Fruit fly (Drosophila melanogaster): ENCODE results near the gene OdsH.

Gene OdsH

dm6 chrX:17826807-17827703 is 36.2 kb downstream of the OdsH start, which contains the start of gene Socs16D (continued):
- TF ChIP-seq hkb (optimal IDR thresholded peaks at IDR 0.05) (no peak), hkb (GFP tag; IDR thresholded peaks at IDR 0.05) (peak; percentile 17; the same call in 1 of the 2 replicates), PHDP (tag; optimal IDR thresholded peaks at IDR 0.05) (peak; percentile 17), repo (GFP tag; optimal IDR thresholded peaks at IDR 0.05) (no peak), so (GFP tag; IDR thresholded peaks at IDR 0.05) (peak; percentile 23; the same call in 1 of the 3 replicates), Camta (GFP tag; optimal IDR thresholded peaks at IDR 0.05) (peak; percentile 43), Doc3 (GFP tag; IDR thresholded peaks at IDR 0.05; ENCODE audit: partially characterized antibody) (peak; percentile 93), chm (GFP tag; IDR thresholded peaks at IDR 0.05) (no peak), Hmx (GFP tag; optimal IDR thresholded peaks at IDR 0.05) (no peak), Hey (tag; optimal IDR thresholded peaks at IDR 0.05) (no peak), Chrac-16 (GFP tag; optimal IDR thresholded peaks at IDR 0.05) (peak; percentile 20), CG17186 (GFP tag; optimal IDR thresholded peaks at IDR 0.05) (peak; percentile 31), toy (GFP tag; IDR thresholded peaks at IDR 0.05) (no peak), az2 (GFP tag; optimal IDR thresholded peaks at IDR 0.05) (no peak), CG16815 (GFP tag; optimal IDR thresholded peaks at IDR 0.05) (no peak), gfzf (GFP tag; optimal IDR thresholded peaks at IDR 0.05) (peak; percentile 43), en (GFP tag; optimal IDR thresholded peaks at IDR 0.05) (no peak), Stat92E (GFP tag; optimal IDR thresholded peaks at IDR 0.05) (no peak), Mrtf (GFP tag; IDR thresholded peaks at IDR 0.05) (no peak), CG6683 (GFP tag; optimal IDR thresholded peaks at IDR 0.05) (no peak), ttk (GFP tag; IDR thresholded peaks at IDR 0.05) (no peak), cas (GFP tag; IDR thresholded peaks at IDR 0.05) (no peak), Fer1 (GFP tag; optimal IDR thresholded peaks at IDR 0.05) (peak; percentile 44), CG12769 (tag; optimal IDR thresholded peaks at IDR 0.05) (peak; percentile 28), btn (GFP tag; optimal IDR thresholded peaks at IDR 0.05) (no peak), CG17359 (tag; optimal IDR thresholded peaks at IDR 0.05) (no peak), CG9437 (GFP tag; optimal IDR thresholded peaks at IDR 0.05) (no peak), scrt (GFP tag; optimal IDR thresholded peaks at IDR 0.05) (peak; percentile 25), fd96Cb (tag; optimal IDR thresholded peaks at IDR 0.05) (no peak), CG9932 (GFP tag; IDR thresholded peaks at IDR 0.05) (peak; percentile 83), CG6175 (GFP tag; IDR thresholded peaks at IDR 0.05) (0 out of 3 replicates have a peak, but pooled peaks have one; percentile 31), Mes4 (GFP tag; optimal IDR thresholded peaks at IDR 0.05) (no peak), CG34422 (GFP tag; IDR thresholded peaks at IDR 0.05) (no peak), MESR4 (GFP tag; optimal IDR thresholded peaks at IDR 0.05) (peak; percentile 92), wdn (GFP tag; IDR thresholded peaks at IDR 0.05) (no peak), CG11398 (GFP tag; optimal IDR thresholded peaks at IDR 0.05) (peak; percentile 8), Mad (GFP tag; optimal IDR thresholded peaks at IDR 0.05) (peak; percentile 32), caup (GFP tag; optimal IDR thresholded peaks at IDR 0.05; ENCODE audit: severe bottlenecking) (peak; percentile 12), gsb-n (tag; optimal IDR thresholded peaks at IDR 0.05) (no peak), trh (GFP tag; optimal IDR thresholded peaks at IDR 0.05) (no peak), CG18764 (GFP tag; optimal IDR thresholded peaks at IDR 0.05) (no peak), CG4360 (GFP tag; IDR thresholded peaks at IDR 0.05) (no peak), CG14441 (GFP tag; IDR thresholded peaks at IDR 0.05) (no peak), pita (GFP tag; optimal IDR thresholded peaks at IDR 0.05) (peak; percentile 13), CG13775 (GFP tag; optimal IDR thresholded peaks at IDR 0.05) (no peak), p53 (GFP tag; optimal IDR thresholded peaks at IDR 0.05) (no peak), Atf-2 (GFP tag; optimal IDR thresholded peaks at IDR 0.05) (no peak), Dll (GFP tag; IDR thresholded peaks at IDR 0.05; ENCODE audit: partially characterized antibody) (peak; percentile 93), CG10209 (GFP tag; optimal IDR thresholded peaks at IDR 0.05) (no peak)
